Fruit fly (Drosophila melanogaster): ENCODE results near the gene Papst2.

Papst2 gene

dm6 chr3L:17001055-17001454 lies 41.5 kb upstream of the Papst2 start (continued):
- TF ChIP-seq CG17802 (tag; optimal IDR thresholded peaks at IDR 0.05) (no peak), sna (GFP tag; IDR thresholded peaks at IDR 0.05; ENCODE audit: partially characterized antibody) (no peak), Hey (tag; optimal IDR thresholded peaks at IDR 0.05) (peak; percentile 20), CG5953 (GFP tag; IDR thresholded peaks at IDR 0.05) (no peak), lab (GFP tag; optimal IDR thresholded peaks at IDR 0.05) (peak; percentile 20), CG11398 (GFP tag; optimal IDR thresholded peaks at IDR 0.05) (no peak), nau (GFP tag; optimal IDR thresholded peaks at IDR 0.05) (no peak), Sox100B (GFP tag; optimal IDR thresholded peaks at IDR 0.05) (no peak), gem (tag; optimal IDR thresholded peaks at IDR 0.05) (no peak), Sin3A (optimal IDR thresholded peaks at IDR 0.05) (no peak), z (GFP tag; IDR thresholded peaks at IDR 0.05) (0 out of 3 replicates have a peak, but pooled peaks have one; percentile 37), bbx (GFP tag; IDR thresholded peaks at IDR 0.05; ENCODE audit: partially characterized antibody) (no peak), dpn (GFP tag; optimal IDR thresholded peaks at IDR 0.05) (no peak), bcd (GFP tag; optimal IDR thresholded peaks at IDR 0.05) (no peak), CG13424 (tag; optimal IDR thresholded peaks at IDR 0.05) (no peak), CG7745 (tag; optimal IDR thresholded peaks at IDR 0.05) (no peak), E2f2 (GFP tag; IDR thresholded peaks at IDR 0.05) (no peak), peb (GFP tag; IDR thresholded peaks at IDR 0.05) (no peak), Doc2 (GFP tag; IDR thresholded peaks at IDR 0.05) (no peak), CG12071 (GFP tag; optimal IDR thresholded peaks at IDR 0.05) (peak; percentile 23), Oaz (GFP tag; IDR thresholded peaks at IDR 0.05) (no peak), B-H2 (GFP tag; optimal IDR thresholded peaks at IDR 0.05) (peak; percentile 73), toy (GFP tag; IDR thresholded peaks at IDR 0.05) (no peak), Hand (GFP tag; optimal IDR thresholded peaks at IDR 0.05) (no peak), twi (tag; optimal IDR thresholded peaks at IDR 0.05) (no peak), CG10654 (GFP tag; optimal IDR thresholded peaks at IDR 0.05) (no peak), CG7987 (GFP tag; optimal IDR thresholded peaks at IDR 0.05) (peak; percentile 48), Dfd (GFP tag; optimal IDR thresholded peaks at IDR 0.05) (no peak), sens (GFP tag) (no peak), jigr1 (GFP tag; IDR thresholded peaks at IDR 0.05) (no peak), dati (GFP tag; IDR thresholded peaks at IDR 0.05) (no peak), CG6854 (GFP tag; optimal IDR thresholded peaks at IDR 0.05) (no peak), CG32767 (GFP tag; IDR thresholded peaks at IDR 0.05) (no peak), CG10462 (GFP tag; optimal IDR thresholded peaks at IDR 0.05) (no peak), gt (GFP tag; IDR thresholded peaks at IDR 0.05) (no peak), Hr39 (optimal IDR thresholded peaks at IDR 0.05) (no peak), CG14014 (GFP tag; IDR thresholded peaks at IDR 0.05) (peak; percentile 42; the same call in 1 of the 2 replicates), CG31441 (GFP tag; IDR thresholded peaks at IDR 0.05) (no peak), seq (GFP tag; IDR thresholded peaks at IDR 0.05) (no peak), kah (GFP tag; optimal IDR thresholded peaks at IDR 0.05) (no peak), CG2116 (GFP tag; optimal IDR thresholded peaks at IDR 0.05) (no peak), cad (GFP tag; optimal IDR thresholded peaks at IDR 0.05) (no peak), CG13296 (GFP tag; optimal IDR thresholded peaks at IDR 0.05) (peak; percentile 23), CG1024 (GFP tag; IDR thresholded peaks at IDR 0.05) (no peak), slbo (GFP tag; IDR thresholded peaks at IDR 0.05) (0 out of 2 replicates have a peak, but pooled peaks have one; percentile 31), Max (GFP tag; optimal IDR thresholded peaks at IDR 0.05) (no peak), pum (GFP tag; optimal IDR thresholded peaks at IDR 0.05) (no peak), Sry-δ (GFP tag; optimal IDR thresholded peaks at IDR 0.05) (no peak), tin (GFP tag; optimal IDR thresholded peaks at IDR 0.05) (no peak), PHDP (tag; optimal IDR thresholded peaks at IDR 0.05) (peak; percentile 42), Fer1 (GFP tag; optimal IDR thresholded peaks at IDR 0.05) (peak; percentile 36), CG9215 (GFP tag; IDR thresholded peaks at IDR 0.05) (no peak), Usf (GFP tag; optimal IDR thresholded peaks at IDR 0.05) (no peak)

Data from whole organism, embryonic.